Fruit fly (Drosophila melanogaster): ENCODE data around the gene CG13999.

DNA sequence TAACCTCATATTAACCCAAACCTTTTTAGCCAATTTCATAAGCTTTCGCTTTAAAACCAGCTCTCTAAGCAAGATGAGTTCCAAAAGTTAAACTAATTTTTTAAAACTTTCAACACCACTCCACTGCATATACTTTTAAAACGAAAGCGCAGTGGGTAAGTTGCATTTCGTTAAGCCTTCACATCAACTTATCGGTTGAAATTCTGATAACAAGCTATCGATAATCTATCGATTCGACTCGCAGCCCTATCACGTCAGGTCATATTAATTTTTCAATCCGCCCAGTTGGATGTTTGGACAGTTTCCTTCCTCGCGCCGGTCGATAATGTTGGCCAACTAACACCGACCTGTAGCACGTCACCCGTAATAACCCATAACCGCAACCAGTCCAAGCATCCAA, 29.8 kb upstream of the CG13999 start, which contains the start of gene ifc:
- TF ChIP-seq cad (GFP tag; optimal IDR thresholded peaks at IDR 0.05) (no peak), MBD-R2 (GFP tag; IDR thresholded peaks at IDR 0.05) (no peak), Scr (GFP tag; IDR thresholded peaks at IDR 0.05; ENCODE audit: partially characterized antibody) (no peak), gce (GFP tag; IDR thresholded peaks at IDR 0.05) (no peak)
